Worm (Caenorhabditis elegans) whole organism, mixed stage, embryonic: Measurements from ENCODE around the gene C47E12.13.
A peak's percentile ranks its signal among the peaks of the same experiment; 100 is the strongest.

Experiments
- M03D4.4 ChIP-seq: sonication (generic microtip); optimal IDR thresholded peaks from 2 replicates; lab custom pipeline; 2017; ENCODE audit warnings: mild to moderate bottlenecking, missing genetic modification characterization, missing compliant biosample characterization
- bed-3 ChIP-seq: fragments of 200-800 bp; sonication (Bioruptor generic); optimal IDR thresholded peaks from 3 replicates; lab custom pipeline; 2018; ENCODE audit warnings: mild to moderate bottlenecking, missing genetic modification characterization, moderate library complexity, missing compliant biosample characterization
- blmp-1 ChIP-seq: fragments of 150-350 bp; optimal IDR thresholded peaks from 2 replicates; lab custom pipeline; 2014; ENCODE audit warnings: missing biosample characterization, missing genetic modification characterization
- ceh-39 ChIP-seq: fragments of 150-350 bp; optimal IDR thresholded peaks from 2 replicates; lab custom pipeline; 2014; ENCODE audit warnings: missing biosample characterization, missing genetic modification characterization
- ceh-43 ChIP-seq: fragments of 200-800 bp; sonication (Bioruptor generic); optimal IDR thresholded peaks from 2 replicates; lab custom pipeline; 2018; ENCODE audit warnings: mild to moderate bottlenecking, missing genetic modification characterization, moderate library complexity, missing compliant biosample characterization
- ceh-83 ChIP-seq: fragments of 200-800 bp; sonication (Bioruptor generic); optimal IDR thresholded peaks from 2 replicates; lab custom pipeline; 2018; ENCODE audit warnings: mild to moderate bottlenecking, missing genetic modification characterization, missing compliant biosample characterization
- ces-1 ChIP-seq: fragments of 150-350 bp; optimal IDR thresholded peaks from 2 replicates; lab custom pipeline; 2014; ENCODE audit warnings: missing biosample characterization, missing genetic modification reagents, missing genetic modification characterization
- cnd-1 ChIP-seq: fragments of 200-800 bp; sonication (Bioruptor generic); optimal IDR thresholded peaks from 2 replicates; lab custom pipeline; 2018; ENCODE audit warnings: mild to moderate bottlenecking, missing genetic modification characterization, missing compliant biosample characterization
- drap-1 ChIP-seq: fragments of 200-800 bp; sonication (Bioruptor generic); optimal IDR thresholded peaks from 3 replicates; lab custom pipeline; 2018; ENCODE audit warnings: mild to moderate bottlenecking, missing genetic modification characterization, missing compliant biosample characterization
- elt-1 ChIP-seq: sonication (generic microtip); optimal IDR thresholded peaks from 2 replicates; lab custom pipeline; 2017; ENCODE audit warnings: missing genetic modification characterization, mild to moderate bottlenecking, missing compliant biosample characterization, antibody characterized with exemption, moderate library complexity, borderline replicate concordance; ENCODE audit not compliant: insufficient read depth
- flh-1 ChIP-seq: fragments of 200-800 bp; sonication (Bioruptor generic); optimal IDR thresholded peaks from 2 replicates; lab custom pipeline; 2018; ENCODE audit warnings: mild to moderate bottlenecking, missing genetic modification characterization, moderate library complexity, missing compliant biosample characterization
- ham-2 ChIP-seq: fragments of 200-800 bp; sonication (Bioruptor generic); optimal IDR thresholded peaks from 2 replicates; lab custom pipeline; 2018; ENCODE audit warnings: mild to moderate bottlenecking, missing genetic modification characterization, missing compliant biosample characterization
- hlh-1 ChIP-seq: fragments of 150-350 bp; optimal IDR thresholded peaks from 2 replicates; lab custom pipeline; 2014; ENCODE audit warnings: missing biosample characterization, missing genetic modification reagents, missing genetic modification characterization
- lin-13 ChIP-seq: fragments of 150-350 bp; optimal IDR thresholded peaks from 2 replicates; lab custom pipeline; 2014; ENCODE audit warnings: missing biosample characterization, missing genetic modification characterization
- lin-32 ChIP-seq: fragments of 200-800 bp; sonication (Bioruptor generic); optimal IDR thresholded peaks from 2 replicates; lab custom pipeline; 2018; ENCODE audit warnings: mild to moderate bottlenecking, missing genetic modification characterization, missing compliant biosample characterization
- lsy-2 ChIP-seq: fragments of 150-350 bp; optimal IDR thresholded peaks from 2 replicates; lab custom pipeline; 2014; ENCODE audit warnings: missing biosample characterization, missing genetic modification characterization
- mab-5 ChIP-seq: fragments of 150-350 bp; optimal IDR thresholded peaks from 2 replicates; lab custom pipeline; 2014; ENCODE audit warnings: missing biosample characterization, missing genetic modification characterization
- nhr-12 ChIP-seq: fragments of 150-350 bp; optimal IDR thresholded peaks from 2 replicates; lab custom pipeline; 2014; ENCODE audit warnings: missing biosample characterization, missing genetic modification characterization
- nhr-2 ChIP-seq: fragments of 150-350 bp; optimal IDR thresholded peaks from 2 replicates; lab custom pipeline; 2014; ENCODE audit warnings: missing biosample characterization, missing genetic modification characterization
- nhr-237 ChIP-seq: fragments of 150-350 bp; optimal IDR thresholded peaks from 2 replicates; lab custom pipeline; 2014; ENCODE audit warnings: missing biosample characterization, missing genetic modification characterization
- pha-4 ChIP-seq: fragments of 150-350 bp; optimal IDR thresholded peaks from 2 replicates; lab custom pipeline; 2018; ENCODE audit warnings: missing biosample characterization, missing genetic modification reagents, missing genetic modification characterization
- sem-2 ChIP-seq: fragments of 200-800 bp; sonication (Bioruptor generic); optimal IDR thresholded peaks from 2 replicates; lab custom pipeline; 2018; ENCODE audit warnings: mild to moderate bottlenecking, missing genetic modification characterization, missing compliant biosample characterization
- snpc-4 ChIP-seq: fragments of 150-350 bp; optimal IDR thresholded peaks from 2 replicates; lab custom pipeline; 2014; ENCODE audit warnings: missing biosample characterization, missing genetic modification characterization
- sptf-1 ChIP-seq: sonication (generic microtip); optimal IDR thresholded peaks from 2 replicates; lab custom pipeline; 2017; ENCODE audit warnings: mild to moderate bottlenecking, missing genetic modification characterization, moderate library complexity, missing compliant biosample characterization
- tbx-8 ChIP-seq: fragments of 200-800 bp; sonication (Bioruptor generic); optimal IDR thresholded peaks from 2 replicates; lab custom pipeline; 2018; ENCODE audit warnings: mild to moderate bottlenecking, missing genetic modification characterization, moderate library complexity, missing compliant biosample characterization
- unc-39 ChIP-seq: fragments of 150-350 bp; optimal IDR thresholded peaks from 2 replicates; lab custom pipeline; 2014; ENCODE audit warnings: missing biosample characterization, missing genetic modification characterization
- zip-8 ChIP-seq: fragments of 150-350 bp; optimal IDR thresholded peaks from 2 replicates; lab custom pipeline; 2014; ENCODE audit warnings: missing biosample characterization, missing genetic modification characterization
- ztf-11 ChIP-seq: fragments of 150-350 bp; optimal IDR thresholded peaks from 2 replicates; lab custom pipeline; 2014; ENCODE audit warnings: missing biosample characterization, missing genetic modification characterization

C47E12.13 gene

ce11 chrIV:10016977-10017376 lies 10.3 kb upstream of the C47E12.13 start, which contains the start of gene ent-7:
Gene ent-7 (plus strand): TSS chrIV:10017277.
- no peak for TF ChIP-seq bed-3 (GFP tag; lab: Kevin White, UChicago)
- no peak for TF ChIP-seq ztf-11 (tag; lab: Kevin White, UChicago)
- TF ChIP-seq hlh-1 (tag; lab: Kevin White, UChicago), result no peak
- no peak for TF ChIP-seq tbx-8 (GFP tag; lab: Kevin White, UChicago)
- no peak for TF ChIP-seq ceh-39

ce11 chrIV:10009536-10009935 lies 2.8 kb upstream of the C47E12.13 start, which contains the start of gene magu-4:
Gene magu-4 (plus strand): TSS chrIV:10009753.
- no peak for TF ChIP-seq lin-32

- no peak for TF ChIP-seq unc-39
- no peak for TF ChIP-seq M03D4.4 (tag; lab: Kevin White, UChicago)
- TF ChIP-seq flh-1, result no peak
- TF ChIP-seq nhr-237 (tag; lab: Kevin White, UChicago), result peak; percentile 15
- no peak for TF ChIP-seq snpc-4 (tag; lab: Kevin White, UChicago)
- no peak for TF ChIP-seq nhr-2 (tag; lab: Kevin White, UChicago)
- TF ChIP-seq elt-1 (tag; lab: Kevin White, UChicago), result no peak
- no peak for TF ChIP-seq lin-13 (tag; lab: Kevin White, UChicago)
- peak; percentile 82 for TF ChIP-seq blmp-1
- peak; percentile 57 for TF ChIP-seq pha-4
Observed at ce11 chrIV:10007758-10008157, 1.1 kb upstream of the C47E12.13 start.

ce11 chrIV:10003372-10003771 lies 3.3 kb downstream of the C47E12.13 start, which contains the start of the genes C47E12.2 and sars-1:
Gene C47E12.2 (minus strand): TSS chrIV:10003502.
Gene sars-1 (plus strand): TSS chrIV:10003726.
- TF ChIP-seq unc-39 (no peak), lsy-2 (peak; percentile 90)

ce11 chrIV:10001748-10002147 lies 4.9 kb downstream of the C47E12.13 start, which contains the start of gene C47E12.3:
Gene C47E12.3 (minus strand): TSS chrIV:10001848.
- TF ChIP-seq snpc-4 (tag; lab: Kevin White, UChicago), result no peak
- TF ChIP-seq cnd-1 (tag; lab: Kevin White, UChicago), result no peak
- no peak for TF ChIP-seq lin-13 (tag; lab: Kevin White, UChicago)
- TF ChIP-seq ceh-83, result no peak

- TF ChIP-seq sptf-1 (tag; lab: Kevin White, UChicago), result no peak
- peak; percentile 54 for TF ChIP-seq lsy-2
Observed at ce11 chrIV:9998487-9999218, 8.0 kb downstream of the C47E12.13 start, which contains the start of gene pyp-1. Gene pyp-1 (minus strand): TSS chrIV:9998925.

ce11 chrIV:9994895-9995394 lies 11.7 kb downstream of the C47E12.13 start, which contains the start of gene uba-1:
Gene uba-1 (minus strand): TSS chrIV:9994945.
- no peak for TF ChIP-seq M03D4.4 (tag; lab: Kevin White, UChicago)
- no peak for TF ChIP-seq ceh-39
- no peak for TF ChIP-seq mab-5 (tag; lab: Kevin White, UChicago)
- no peak for TF ChIP-seq lin-32
- no peak for TF ChIP-seq snpc-4 (tag; lab: Kevin White, UChicago)
- TF ChIP-seq hlh-1 (tag; lab: Kevin White, UChicago), result no peak
- no peak for TF ChIP-seq zip-8 (tag; lab: Kevin White, UChicago)
- TF ChIP-seq flh-1, result no peak
- TF ChIP-seq ztf-11 (tag; lab: Kevin White, UChicago), result no peak
- no peak for TF ChIP-seq nhr-237 (tag; lab: Kevin White, UChicago)
- TF ChIP-seq ces-1 (GFP tag; lab: Kevin White, UChicago), result no peak
- TF ChIP-seq sem-2, result no peak
- TF ChIP-seq pha-4, result no peak
- no peak for TF ChIP-seq nhr-2 (tag; lab: Kevin White, UChicago)
- TF ChIP-seq ceh-43, result no peak
- TF ChIP-seq drap-1, result no peak
- TF ChIP-seq ham-2 (GFP tag; lab: Kevin White, UChicago), result no peak
- no peak for TF ChIP-seq nhr-12 (tag; lab: Kevin White, UChicago)
- TF ChIP-seq, all 35 proteins: peak for 0
